Fruit fly (Drosophila melanogaster) whole organism: ENCODE measurements around the gene CG46399.

ENCODE experiments used
- CG8478 ChIP-seq: fragments of >200 bp; optimal IDR thresholded peaks from 2 replicates; lab custom pipeline; 2018; ENCODE audit warnings: inconsistent platforms
- EcR ChIP-seq, 2 experiments: fragments of >200 bp; optimal IDR thresholded peaks; 2 replicates each; lab custom pipeline; 2017; ENCODE audit warnings: missing biosample characterization in 2 of 2, missing genetic modification characterization in 2 of 2, missing genetic modification reagents in 2 of 2
- pan ChIP-seq: fragments of >200 bp; optimal IDR thresholded peaks from 2 replicates; lab custom pipeline; 2017
- usp ChIP-seq: fragments of >200 bp; optimal IDR thresholded peaks from 2 replicates; lab custom pipeline; 2017; ENCODE audit warnings: missing biosample characterization, missing genetic modification characterization, mixed read lengths

- TF ChIP-seq pan (lab: Kevin White, UChicago): no peak
- TF ChIP-seq CG8478 (lab: Kevin White, UChicago): no peak
- TF ChIP-seq EcR (GFP tag; optimal IDR thresholded peaks at IDR 0.05; lab: Kevin White, UChicago): no peak
- TF ChIP-seq usp (GFP tag; lab: Kevin White, UChicago): no peak
Observed at dm6 chrX:14810433-14810832, 48.6 kb upstream of the CG46399 start.
